Worm (Caenorhabditis elegans) whole organism, L2 larva: ENCODE results near the gene C17A2.2.

Source experiments
- elt-1 ChIP-seq: fragments of 150-350 bp; optimal IDR thresholded peaks from 2 replicates; lab custom pipeline; 2014; ENCODE audit warnings: missing biosample characterization, missing genetic modification characterization
- lin-11 ChIP-seq: fragments of 150-350 bp; sonication (generic microtip); optimal IDR thresholded peaks from 2 replicates; lab custom pipeline; 2014; ENCODE audit warnings: missing biosample characterization, missing genetic modification characterization, inconsistent platforms, mixed read lengths
- nhr-12 ChIP-seq: fragments of 150-350 bp; optimal IDR thresholded peaks from 2 replicates; lab custom pipeline; 2014; ENCODE audit warnings: missing biosample characterization, missing genetic modification characterization
- nhr-6 ChIP-seq: fragments of 150-350 bp; optimal IDR thresholded peaks from 2 replicates; lab custom pipeline; 2014; ENCODE audit warnings: missing biosample characterization, missing genetic modification characterization

DNA sequence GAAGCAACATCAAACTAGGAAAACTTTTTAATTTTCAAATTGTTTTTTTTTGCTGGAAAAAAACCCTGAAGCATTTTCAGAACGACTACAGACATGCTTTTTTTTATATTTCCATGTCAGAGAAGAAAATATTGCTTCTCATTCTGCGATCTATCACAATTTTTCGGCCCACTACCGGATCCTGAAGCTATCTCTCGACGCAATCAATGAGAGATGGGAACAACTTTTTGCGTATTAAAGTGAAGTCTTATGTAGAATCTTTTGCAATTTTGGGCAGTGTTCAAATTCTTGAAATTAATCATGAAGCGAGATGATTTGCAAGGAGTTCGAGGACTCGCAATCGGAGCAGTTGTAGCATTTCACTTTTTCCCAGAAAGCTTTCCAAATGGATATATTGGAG, 23.5 kb downstream of the C17A2.2 start, which contains the start of gene oac-10:
- TF ChIP-seq nhr-12 (tag; lab: Kevin White, UChicago) (no peak), lin-11 (tag; lab: Kevin White, UChicago) (no peak), nhr-6 (no peak), elt-1 (no peak)
